Worm (Caenorhabditis elegans): ENCODE measurements around the gene asb-2.

The asb-2 gene

ce11 chrX:4444073-4444472 lies 25.5 kb upstream of the asb-2 start (continued):
- TF ChIP-seq arid-1 (GFP tag; conservative IDR thresholded peaks at IDR 0.05) = peak; percentile 82
- 0 out of 2 replicates have a peak, but pooled peaks have one; percentile 52 for TF ChIP-seq zfp-3 (GFP tag; conservative IDR thresholded peaks at IDR 0.05)
- TF ChIP-seq unc-39 (tag; optimal IDR thresholded peaks at IDR 0.05) = no peak
- TF ChIP-seq hlh-30 (tag; optimal IDR thresholded peaks at IDR 0.05; ENCODE audit: insufficient read depth) = peak; percentile 67
- TF ChIP-seq nhr-77 (tag; optimal IDR thresholded peaks at IDR 0.05) = peak; percentile 36
- TF ChIP-seq jun-1 (tag; optimal IDR thresholded peaks at IDR 0.05) = no peak
- peak; percentile 29 for TF ChIP-seq Y48G9A.11 (GFP tag; IDR thresholded peaks at IDR 0.05)
- 0 out of 2 replicates have a peak, but pooled peaks have one; percentile 41 for TF ChIP-seq madf-9 (GFP tag; conservative IDR thresholded peaks at IDR 0.05)
- peak; percentile 68; the same call in 1 of the 2 replicates for TF ChIP-seq mdt-29 (GFP tag; IDR thresholded peaks at IDR 0.05)
- peak in 1 of 2 experiments; percentile 63 for TF ChIP-seq mdl-1 (tag; optimal IDR thresholded peaks at IDR 0.05)
- TF ChIP-seq pqm-1 (tag; optimal IDR thresholded peaks at IDR 0.05) = no peak
- TF ChIP-seq ZK546.5 (tag; optimal IDR thresholded peaks at IDR 0.05) = no peak
- peak; percentile 11 for TF ChIP-seq dpl-1 (GFP tag; optimal IDR thresholded peaks at IDR 0.05)
- peak; percentile 85 for TF ChIP-seq lim-7 (GFP tag; IDR thresholded peaks at IDR 0.05)
- TF ChIP-seq ztf-7 (tag; optimal IDR thresholded peaks at IDR 0.05) = no peak
- no peak for TF ChIP-seq ceh-28 (tag; optimal IDR thresholded peaks at IDR 0.05)
- TF ChIP-seq hmg-1.1 (GFP tag; IDR thresholded peaks at IDR 0.05) = peak; percentile 86
- peak; percentile 48 for TF ChIP-seq dmd-6 (GFP tag; IDR thresholded peaks at IDR 0.05)
- TF ChIP-seq ceh-44 (GFP tag; IDR thresholded peaks at IDR 0.05) = peak; percentile 64; the same call in 1 of the 2 replicates
- TF ChIP-seq ctbp-1 (GFP tag; IDR thresholded peaks at IDR 0.05) = peak; percentile 88
- peak; percentile 81 for TF ChIP-seq mes-2 (tag; optimal IDR thresholded peaks at IDR 0.05; ENCODE audit: poor library complexity, severe bottlenecking)
- TF ChIP-seq ceh-82 (tag; optimal IDR thresholded peaks at IDR 0.05) = no peak
- no peak for TF ChIP-seq ama-1 (optimal IDR thresholded peaks at IDR 0.05)
- TF ChIP-seq D1046.2 (GFP tag; IDR thresholded peaks at IDR 0.05) = peak; percentile 78; the same call in 1 of the 2 replicates
- TF ChIP-seq ztf-11 (tag; optimal IDR thresholded peaks at IDR 0.05) = no peak
- TF ChIP-seq F37D6.2 (tag; optimal IDR thresholded peaks at IDR 0.05) = peak; percentile 1
- 0 out of 2 replicates have a peak, but pooled peaks have one; percentile 52 for TF ChIP-seq lin-1 (GFP tag; IDR thresholded peaks at IDR 0.05)
- peak; percentile 29 for TF ChIP-seq T20F7.1 (GFP tag; optimal IDR thresholded peaks at IDR 0.05)
- TF ChIP-seq daf-8 (GFP tag; IDR thresholded peaks at IDR 0.05) = no peak
- no peak for TF ChIP-seq saeg-2 (GFP tag; IDR thresholded peaks at IDR 0.05)
- 0 out of 2 replicates have a peak, but pooled peaks have one; percentile 33 for TF ChIP-seq zip-11 (GFP tag; IDR thresholded peaks at IDR 0.05)
- no peak for TF ChIP-seq lir-3 (tag; optimal IDR thresholded peaks at IDR 0.05)
- peak; percentile 72 for TF ChIP-seq lin-38 (GFP tag; IDR thresholded peaks at IDR 0.05)
- no peak for TF ChIP-seq egl-27 (tag; optimal IDR thresholded peaks at IDR 0.05)
- TF ChIP-seq duxl-1 (tag; optimal IDR thresholded peaks at IDR 0.05; ENCODE audit: poor library complexity) = peak; percentile 83
- TF ChIP-seq egl-43 (GFP tag; IDR thresholded peaks at IDR 0.05) = peak; percentile 91
- TF ChIP-seq mep-1 (tag; optimal IDR thresholded peaks at IDR 0.05) = peak; percentile 74
- TF ChIP-seq zip-2 (tag; optimal IDR thresholded peaks at IDR 0.05) = no peak
- no peak for TF ChIP-seq fos-1 (tag; optimal IDR thresholded peaks at IDR 0.05)
- peak; percentile 70 for TF ChIP-seq Y5F2A.4 (GFP tag; optimal IDR thresholded peaks at IDR 0.05)
- peak; percentile 28 for TF ChIP-seq nhr-25 (tag; optimal IDR thresholded peaks at IDR 0.05; ENCODE audit: borderline replicate concordance, insufficient read depth)
- TF ChIP-seq vab-7 (GFP tag; IDR thresholded peaks at IDR 0.05) = peak; percentile 74

DNA sequence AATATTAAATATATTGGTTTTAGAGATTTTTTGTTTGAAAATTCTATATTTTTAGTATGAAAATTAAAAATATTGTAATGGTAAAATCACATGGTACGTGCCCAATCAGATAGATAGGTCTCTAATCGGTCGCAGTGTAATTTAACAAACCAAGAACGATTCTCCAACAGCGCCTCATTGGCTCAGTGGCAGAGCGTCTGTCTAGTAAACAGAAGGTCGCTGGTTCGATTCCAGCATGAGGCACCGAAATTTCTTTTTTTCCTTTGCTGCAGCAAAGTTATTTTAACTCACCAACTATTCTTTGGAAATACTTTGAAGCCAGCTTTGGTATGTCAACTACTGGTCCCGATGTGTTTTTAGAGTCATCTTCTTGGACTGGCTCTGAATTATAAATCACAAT lies 24.7 kb upstream of the asb-2 start:
- TF ChIP-seq nhr-102 (tag; optimal IDR thresholded peaks at IDR 0.05) = peak; percentile 41
- TF ChIP-seq lin-1 (GFP tag; IDR thresholded peaks at IDR 0.05) = 0 out of 2 replicates have a peak, but pooled peaks have one; percentile 14
- TF ChIP-seq Y5F2A.4 (GFP tag; optimal IDR thresholded peaks at IDR 0.05) = peak; percentile 47
- TF ChIP-seq nhr-25 (tag; optimal IDR thresholded peaks at IDR 0.05; ENCODE audit: borderline replicate concordance, insufficient read depth) = no peak
- peak; percentile 74 for TF ChIP-seq arid-1 (GFP tag; conservative IDR thresholded peaks at IDR 0.05)
- TF ChIP-seq ZK546.5 (tag; optimal IDR thresholded peaks at IDR 0.05) = no peak
- TF ChIP-seq T26A8.4 (GFP tag; IDR thresholded peaks at IDR 0.05) = peak; percentile 45
- 0 out of 2 replicates have a peak, but pooled peaks have one; percentile 45 for TF ChIP-seq D1046.2 (GFP tag; IDR thresholded peaks at IDR 0.05)
- peak; percentile 81 for TF ChIP-seq pha-4 (GFP tag; IDR thresholded peaks at IDR 0.05)
- TF ChIP-seq pha-4 (tag; optimal IDR thresholded peaks at IDR 0.05) = no peak
- peak in 1 of 2 experiments; percentile 50 for TF ChIP-seq unc-62 (GFP tag; optimal IDR thresholded peaks at IDR 0.05 in 1 of 2)
- no peak for TF ChIP-seq unc-62 (tag; optimal IDR thresholded peaks at IDR 0.05)
- TF ChIP-seq hlh-30 (tag; optimal IDR thresholded peaks at IDR 0.05; ENCODE audit: insufficient read depth) = peak; percentile 82
- no peak for TF ChIP-seq nhr-42 (GFP tag; IDR thresholded peaks at IDR 0.05)
- 0 out of 2 replicates have a peak, but pooled peaks have one; percentile 40 for TF ChIP-seq Y75B8A.6 (GFP tag; IDR thresholded peaks at IDR 0.05)
- TF ChIP-seq gei-8 (GFP tag; optimal IDR thresholded peaks at IDR 0.05) = no peak
- TF ChIP-seq ceh-44 (GFP tag; IDR thresholded peaks at IDR 0.05) = peak; percentile 56; the same call in 1 of the 2 replicates
